Worm (Caenorhabditis elegans) whole organism, L4 larva: ENCODE data around the gene sto-2.

Source experiments
- D1046.2 ChIP-seq: fragments of 200-800 bp; sonication (Bioruptor generic); IDR thresholded peaks from 2 replicates; pipeline ENCODE4 v1.3.6; 2022; ENCODE audit warnings: missing genetic modification characterization, missing compliant biosample characterization
- nhr-6 ChIP-seq: fragments of 150-350 bp; optimal IDR thresholded peaks from 2 replicates; lab custom pipeline; 2014; ENCODE audit warnings: missing biosample characterization, missing genetic modification characterization
- snpc-4 ChIP-seq: fragments of 150-350 bp; optimal IDR thresholded peaks from 2 replicates; lab custom pipeline; 2014; ENCODE audit warnings: missing biosample characterization, missing genetic modification characterization

ce11 chrX:5329236-5329635, 6.0 kb upstream of the sto-2 start, which contains the start of gene C26B9.5:
- TF ChIP-seq D1046.2 (no peak), nhr-6 (tag; lab: Kevin White, UChicago) (no peak), snpc-4 (tag; lab: Kevin White, UChicago) (no peak)
